Fruit fly (Drosophila melanogaster): ENCODE measurements around the gene Patsas.

- no peak for TF ChIP-seq cnc (optimal IDR thresholded peaks at IDR 0.05)
- no peak for TF ChIP-seq Crg-1 (GFP tag; optimal IDR thresholded peaks at IDR 0.05)
- TF ChIP-seq Clk (GFP tag; optimal IDR thresholded peaks at IDR 0.05), result no peak
- TF ChIP-seq pad (GFP tag; optimal IDR thresholded peaks at IDR 0.05), result no peak
- no peak for TF ChIP-seq CG7045 (GFP tag; optimal IDR thresholded peaks at IDR 0.05)
- TF ChIP-seq Hr96 (GFP tag; optimal IDR thresholded peaks at IDR 0.05), result no peak
- TF ChIP-seq CG1620 (GFP tag; optimal IDR thresholded peaks at IDR 0.05), result no peak
- no peak for TF ChIP-seq CG11617 (GFP tag; optimal IDR thresholded peaks at IDR 0.05)
- no peak for TF ChIP-seq tj (GFP tag; optimal IDR thresholded peaks at IDR 0.05)
- no peak for TF ChIP-seq kay (GFP tag; ENCODE audit: borderline replicate concordance)
- no peak for TF ChIP-seq CG7101 (tag; optimal IDR thresholded peaks at IDR 0.05)
Observed at dm6 chr2L:12142439-12142838, 39.4 kb upstream of the Patsas start, which contains the start of gene CG31760.

Measured in whole organism, adult.